Fruit fly (Drosophila melanogaster) whole organism, embryonic: ENCODE data around the gene Cp16.

ENCODE experiments used
- Atf3 ChIP-seq: fragments of 200-800 bp; sonication (Bioruptor generic); optimal IDR thresholded peaks from 3 replicates; lab custom pipeline; 2016; ENCODE audit warnings: missing biosample characterization, missing genetic modification characterization
- B-H2 ChIP-seq: fragments of 200-800 bp; sonication (Bioruptor generic); optimal IDR thresholded peaks from 2 replicates; lab custom pipeline; 2018; ENCODE audit warnings: missing biosample characterization, mild to moderate bottlenecking, missing genetic modification characterization
- Bgb ChIP-seq: fragments of 200-800 bp; sonication (Bioruptor generic); IDR thresholded peaks from 2 replicates; pipeline ENCODE4 v1.3.6; 2022; ENCODE audit warnings: missing biosample characterization, missing genetic modification characterization; ENCODE audit not compliant: partially characterized antibody
- CG10267 ChIP-seq: fragments of 200-800 bp; sonication (Bioruptor generic); optimal IDR thresholded peaks from 2 replicates; lab custom pipeline; 2018; ENCODE audit warnings: missing biosample characterization, mild to moderate bottlenecking, missing genetic modification characterization, moderate library complexity
- CG10321 ChIP-seq: fragments of 200-800 bp; sonication (Bioruptor generic); IDR thresholded peaks from 2 replicates; pipeline ENCODE4 v1.3.6; 2022; ENCODE audit warnings: missing biosample characterization, missing genetic modification characterization
- CG11398 ChIP-seq: fragments of 200-800 bp; sonication (Bioruptor generic); optimal IDR thresholded peaks from 2 replicates; lab custom pipeline; 2016; ENCODE audit warnings: missing biosample characterization, missing genetic modification characterization
- CG12659 ChIP-seq: fragments of 200-800 bp; sonication (Bioruptor generic); optimal IDR thresholded peaks from 3 replicates; lab custom pipeline; 2017; ENCODE audit warnings: mild to moderate bottlenecking, missing biosample characterization, missing genetic modification reagents, missing genetic modification characterization
- CG1603 ChIP-seq: fragments of 200-800 bp; sonication (Bioruptor generic); optimal IDR thresholded peaks from 2 replicates; lab custom pipeline; 2019; ENCODE audit warnings: missing biosample characterization, mild to moderate bottlenecking, missing genetic modification characterization, moderate library complexity
- CG17361 ChIP-seq: fragments of 200-800 bp; sonication (Bioruptor generic); IDR thresholded peaks from 3 replicates; pipeline ENCODE4 v1.3.6; 2022; ENCODE audit warnings: missing biosample characterization, missing genetic modification characterization
- CG17912 ChIP-seq: fragments of 200-800 bp; sonication (Bioruptor generic); optimal IDR thresholded peaks from 2 replicates; lab custom pipeline; 2018; ENCODE audit warnings: missing biosample characterization, mild to moderate bottlenecking, missing genetic modification characterization
- CG18764 ChIP-seq: fragments of 200-800 bp; sonication (Bioruptor generic); optimal IDR thresholded peaks from 3 replicates; lab custom pipeline; 2016; ENCODE audit warnings: missing biosample characterization, missing genetic modification characterization
- CG30431 ChIP-seq: fragments of 200-800 bp; sonication (Bioruptor generic); optimal IDR thresholded peaks from 2 replicates; lab custom pipeline; 2017; ENCODE audit warnings: missing biosample characterization, missing genetic modification characterization
- CG3163 ChIP-seq: fragments of 200-800 bp; sonication (Bioruptor generic); optimal IDR thresholded peaks from 3 replicates; lab custom pipeline; 2016; ENCODE audit warnings: missing biosample characterization, missing genetic modification characterization
- CG34376 ChIP-seq: fragments of 200-800 bp; sonication (Bioruptor generic); optimal IDR thresholded peaks from 2 replicates; lab custom pipeline; 2018; ENCODE audit warnings: missing biosample characterization, mild to moderate bottlenecking, missing genetic modification characterization
- CG42726 ChIP-seq: fragments of 200-800 bp; sonication (Bioruptor generic); IDR thresholded peaks from 2 replicates; pipeline ENCODE4 v1.3.6; 2022; ENCODE audit warnings: missing biosample characterization, missing genetic modification characterization; ENCODE audit not compliant: partially characterized antibody
- CG4328 ChIP-seq: fragments of 200-800 bp; sonication (Bioruptor generic); optimal IDR thresholded peaks from 3 replicates; lab custom pipeline; 2017; ENCODE audit warnings: missing biosample characterization, missing genetic modification reagents, missing genetic modification characterization
- CG4424 ChIP-seq: fragments of 200-800 bp; sonication (Bioruptor generic); optimal IDR thresholded peaks from 3 replicates; lab custom pipeline; 2016; ENCODE audit warnings: missing biosample characterization, missing genetic modification characterization
- CG4617 ChIP-seq: fragments of 200-800 bp; sonication (Bioruptor generic); optimal IDR thresholded peaks from 3 replicates; lab custom pipeline; 2016; ENCODE audit warnings: missing biosample characterization, missing genetic modification characterization, borderline replicate concordance
- CG4707 ChIP-seq: fragments of 200-800 bp; sonication (Bioruptor generic); optimal IDR thresholded peaks from 2 replicates; lab custom pipeline; 2018; ENCODE audit warnings: missing biosample characterization, mild to moderate bottlenecking, missing genetic modification characterization, moderate library complexity
- CG4820 ChIP-seq: fragments of 200-800 bp; sonication (Bioruptor generic); optimal IDR thresholded peaks from 3 replicates; lab custom pipeline; 2016; ENCODE audit warnings: missing biosample characterization, missing genetic modification characterization
- CG6272 ChIP-seq: fragments of 200-800 bp; sonication (Bioruptor generic); IDR thresholded peaks from 2 replicates; pipeline ENCODE4 v1.3.6; 2022; ENCODE audit warnings: missing biosample characterization, missing genetic modification characterization
- CG6654 ChIP-seq: fragments of 200-800 bp; sonication (Bioruptor generic); optimal IDR thresholded peaks from 2 replicates; lab custom pipeline; 2017; ENCODE audit warnings: missing biosample characterization, mild to moderate bottlenecking, missing genetic modification characterization
- CG7987 ChIP-seq: fragments of 200-800 bp; sonication (Bioruptor generic); optimal IDR thresholded peaks from 2 replicates; lab custom pipeline; 2018; ENCODE audit warnings: missing biosample characterization, mild to moderate bottlenecking, missing genetic modification characterization, moderate library complexity
- CG8478 ChIP-seq: fragments of >200 bp; optimal IDR thresholded peaks from 2 replicates; lab custom pipeline; 2018
- CG9437 ChIP-seq: fragments of 200-800 bp; sonication (Bioruptor generic); optimal IDR thresholded peaks from 2 replicates; lab custom pipeline; 2018; ENCODE audit warnings: missing biosample characterization, mild to moderate bottlenecking, missing genetic modification characterization
- Doc3 ChIP-seq: fragments of 200-800 bp; sonication (Bioruptor generic); IDR thresholded peaks from 3 replicates; pipeline ENCODE4 v1.3.6; 2022; ENCODE audit warnings: missing biosample characterization, missing genetic modification characterization; ENCODE audit not compliant: partially characterized antibody
- Elba2 ChIP-seq: fragments of 200-800 bp; sonication (Bioruptor generic); optimal IDR thresholded peaks from 3 replicates; lab custom pipeline; 2016; ENCODE audit warnings: missing biosample characterization, missing genetic modification characterization
- Med ChIP-seq: fragments of 200-800 bp; sonication (Bioruptor generic); peaks from one replicate; lab custom pipeline; 2016; ENCODE audit warnings: missing biosample characterization, missing genetic modification characterization, mild to moderate bottlenecking, inconsistent platforms, moderate library complexity
- Sox100B ChIP-seq: fragments of 200-800 bp; sonication (Bioruptor generic); optimal IDR thresholded peaks from 3 replicates; lab custom pipeline; 2018; ENCODE audit warnings: missing biosample characterization, mild to moderate bottlenecking, missing genetic modification characterization
- aop ChIP-seq: fragments of 200-800 bp; sonication (Bioruptor generic); IDR thresholded peaks from 2 replicates; pipeline ENCODE4 v1.3.6; 2022; ENCODE audit warnings: missing biosample characterization, missing genetic modification characterization
- ap ChIP-seq: fragments of 200-800 bp; sonication (Bioruptor generic); IDR thresholded peaks from 2 replicates; pipeline ENCODE4 v1.3.6; 2022; ENCODE audit warnings: missing biosample characterization, missing genetic modification characterization
- bowl ChIP-seq: fragments of 200-800 bp; sonication (Bioruptor generic); IDR thresholded peaks from 2 replicates; pipeline ENCODE4 v1.3.6; 2022; ENCODE audit warnings: missing biosample characterization, missing genetic modification characterization
- cas ChIP-seq: fragments of 200-800 bp; sonication (Bioruptor generic); IDR thresholded peaks from 2 replicates; pipeline ENCODE4 v1.3.6; 2022; ENCODE audit warnings: missing biosample characterization, missing genetic modification characterization
- caup ChIP-seq: fragments of 200-800 bp; sonication (Bioruptor generic); optimal IDR thresholded peaks from 3 replicates; lab custom pipeline; 2017; ENCODE audit warnings: missing biosample characterization, mild to moderate bottlenecking, missing genetic modification characterization, moderate library complexity; ENCODE audit not compliant: severe bottlenecking
- dpn ChIP-seq, 2 experiments: fragments of 200-800 bp; sonication (Bioruptor generic); optimal IDR thresholded peaks; 3 replicates each; lab custom pipeline; 2016; ENCODE audit warnings: missing biosample characterization in 2 of 2, missing genetic modification characterization in 2 of 2
- gsb ChIP-seq: fragments of 200-800 bp; sonication (Bioruptor generic); IDR thresholded peaks from 2 replicates; pipeline ENCODE4 v1.3.6; 2022; ENCODE audit warnings: missing biosample characterization, missing genetic modification characterization
- knrl ChIP-seq: fragments of 200-800 bp; sonication (Bioruptor generic); IDR thresholded peaks from 3 replicates; pipeline ENCODE4 v1.3.6; 2022; ENCODE audit warnings: missing biosample characterization, missing genetic modification characterization; ENCODE audit not compliant: partially characterized antibody
- lbe ChIP-seq: fragments of 200-800 bp; sonication (Bioruptor generic); optimal IDR thresholded peaks from 2 replicates; lab custom pipeline; 2016; ENCODE audit warnings: missing biosample characterization, mild to moderate bottlenecking, missing genetic modification characterization
- lmd ChIP-seq: fragments of 200-800 bp; sonication (Bioruptor generic); IDR thresholded peaks from 2 replicates; pipeline ENCODE4 v1.3.6; 2022; ENCODE audit warnings: missing biosample characterization, missing genetic modification characterization
- p53 ChIP-seq: fragments of 200-800 bp; sonication (Bioruptor generic); optimal IDR thresholded peaks from 2 replicates; lab custom pipeline; 2016; ENCODE audit warnings: missing biosample characterization, missing genetic modification characterization
- pb ChIP-seq: fragments of 200-800 bp; sonication (Bioruptor generic); optimal IDR thresholded peaks from 3 replicates; lab custom pipeline; 2016; ENCODE audit warnings: missing biosample characterization, missing genetic modification characterization
- pros ChIP-seq: fragments of 200-800 bp; sonication (Bioruptor generic); optimal IDR thresholded peaks from 3 replicates; lab custom pipeline; 2019; ENCODE audit warnings: missing biosample characterization, mild to moderate bottlenecking, missing genetic modification characterization, moderate library complexity
- rib ChIP-seq: fragments of 200-800 bp; sonication (Bioruptor generic); IDR thresholded peaks from 2 replicates; pipeline ENCODE4 v1.3.6; 2022; ENCODE audit warnings: missing biosample characterization, missing genetic modification characterization
- ro ChIP-seq: fragments of 200-800 bp; sonication (Bioruptor generic); IDR thresholded peaks from 2 replicates; pipeline ENCODE4 v1.3.6; 2022; ENCODE audit warnings: missing biosample characterization, missing genetic modification characterization
- sna ChIP-seq: fragments of 200-800 bp; sonication (Bioruptor generic); IDR thresholded peaks from 2 replicates; pipeline ENCODE4 v1.3.6; 2022; ENCODE audit warnings: missing biosample characterization, missing genetic modification characterization; ENCODE audit not compliant: partially characterized antibody
- stwl ChIP-seq: fragments of 200-800 bp; sonication (Bioruptor generic); optimal IDR thresholded peaks from 3 replicates; lab custom pipeline; 2018; ENCODE audit warnings: missing biosample characterization, mild to moderate bottlenecking, missing genetic modification characterization, moderate library complexity
- sug ChIP-seq: fragments of 200-800 bp; optimal IDR thresholded peaks from 2 replicates; lab custom pipeline; 2019; ENCODE audit warnings: missing biosample characterization, mild to moderate bottlenecking, missing genetic modification characterization, moderate library complexity
- trem ChIP-seq: fragments of 200-800 bp; optimal IDR thresholded peaks from 3 replicates; lab custom pipeline; 2019; ENCODE audit warnings: missing biosample characterization, mild to moderate bottlenecking, missing genetic modification characterization, moderate library complexity
- twi ChIP-seq: fragments of 200-800 bp; optimal IDR thresholded peaks from 2 replicates; lab custom pipeline; 2019; ENCODE audit warnings: missing biosample characterization, mild to moderate bottlenecking, missing genetic modification characterization, moderate library complexity
- vnd ChIP-seq: fragments of 200-800 bp; sonication (Bioruptor generic); IDR thresholded peaks from 3 replicates; pipeline ENCODE4 v1.3.6; 2022; ENCODE audit warnings: missing biosample characterization, missing genetic modification characterization; ENCODE audit not compliant: partially characterized antibody
- wek ChIP-seq: fragments of 200-800 bp; sonication (Bioruptor generic); optimal IDR thresholded peaks from 3 replicates; lab custom pipeline; 2018; ENCODE audit warnings: missing biosample characterization, mild to moderate bottlenecking, missing genetic modification characterization, moderate library complexity

The Cp16 gene

dm6 chr3L:8741051-8741468, 9.3 kb downstream of the Cp16 start (continued):
- TF ChIP-seq wek (GFP tag; lab: Kevin White, UChicago), result peak; percentile 48
- TF ChIP-seq Atf3 (GFP tag; lab: Kevin White, UChicago), result no peak
- peak; percentile 43 for TF ChIP-seq CG4328
- TF ChIP-seq sug, result no peak
- peak; percentile 53 for TF ChIP-seq CG17912
- TF ChIP-seq CG4617 (GFP tag; lab: Kevin White, UChicago), result no peak
- TF ChIP-seq Med (GFP tag; lab: Kevin White, UChicago), result peak; percentile 80
- TF ChIP-seq CG10321 (GFP tag; lab: Robert Waterston, UW), result peak; percentile 92
- peak; percentile 39 for TF ChIP-seq CG9437 (GFP tag; lab: Kevin White, UChicago)
- peak; percentile 50; the same call in 1 of the 2 replicates for TF ChIP-seq rib
- TF ChIP-seq CG4820, result no peak
- 0 out of 2 replicates have a peak, but pooled peaks have one; percentile 10 for TF ChIP-seq ap
- peak; percentile 21 for TF ChIP-seq CG12659 (GFP tag; lab: Kevin White, UChicago)
- peak; percentile 40 for TF ChIP-seq CG34376 (GFP tag; lab: Kevin White, UChicago)
- no peak for TF ChIP-seq knrl (GFP tag; lab: Robert Waterston, UW)
- TF ChIP-seq lbe (GFP tag; lab: Kevin White, UChicago), result no peak
- TF ChIP-seq pros (GFP tag; lab: Kevin White, UChicago), result no peak
- no peak for TF ChIP-seq CG1603 (tag; lab: Kevin White, UChicago)
- no peak for TF ChIP-seq CG30431 (GFP tag; lab: Kevin White, UChicago)
- TF ChIP-seq Sox100B (GFP tag; lab: Kevin White, UChicago), result no peak
- no peak for TF ChIP-seq stwl (tag; lab: Kevin White, UChicago)
- no peak for TF ChIP-seq CG17361
- TF ChIP-seq CG11398, result no peak
- TF ChIP-seq caup (GFP tag; lab: Kevin White, UChicago), result peak; percentile 50
- no peak for TF ChIP-seq lmd (GFP tag; lab: Robert Waterston, UW)
- TF ChIP-seq CG8478 (lab: Kevin White, UChicago), result no peak
- TF ChIP-seq twi (tag; lab: Kevin White, UChicago), result no peak
- no peak for TF ChIP-seq CG18764 (GFP tag; lab: Kevin White, UChicago)
- TF ChIP-seq CG42726 (GFP tag; lab: Robert Waterston, UW), result no peak
- TF ChIP-seq bowl (GFP tag; lab: Robert Waterston, UW), result no peak
- TF ChIP-seq CG6654 (GFP tag; lab: Kevin White, UChicago), result no peak
- no peak for TF ChIP-seq Elba2 (GFP tag; lab: Kevin White, UChicago)
- peak; percentile 72; the same call in 1 of the 2 replicates for TF ChIP-seq aop (GFP tag; lab: Robert Waterston, UW)
- TF ChIP-seq CG6272, result no peak
- TF ChIP-seq CG7987 (GFP tag; lab: Kevin White, UChicago), result peak; percentile 49
- TF ChIP-seq ro, result no peak
- TF ChIP-seq trem, result no peak
- no peak for TF ChIP-seq pb
- no peak for TF ChIP-seq p53 (GFP tag; lab: Kevin White, UChicago)
- no peak for TF ChIP-seq CG3163
- TF ChIP-seq CG10267 (tag; lab: Kevin White, UChicago), result no peak
- TF ChIP-seq sna (GFP tag; lab: Robert Waterston, UW), result no peak
- no peak for TF ChIP-seq gsb (GFP tag; lab: Robert Waterston, UW)
- no peak for TF ChIP-seq B-H2
- no peak for TF ChIP-seq Doc3 (GFP tag; lab: Robert Waterston, UW)
- TF ChIP-seq CG4424 (GFP tag; lab: Kevin White, UChicago), result no peak
- no peak for TF ChIP-seq vnd (GFP tag; lab: Robert Waterston, UW)
- TF ChIP-seq dpn (GFP tag; optimal IDR thresholded peaks at IDR 0.05; lab: Kevin White, UChicago), result no peak
- no peak for TF ChIP-seq cas (GFP tag; lab: Robert Waterston, UW)
- no peak for TF ChIP-seq Bgb
- peak; percentile 31 for TF ChIP-seq CG4707 (GFP tag; lab: Kevin White, UChicago)
